Fruit fly (Drosophila melanogaster) whole organism, pupa: ENCODE data around the gene CG42300.

Experiments
- CG13204 ChIP-seq: fragments of 200-800 bp; sonication (Bioruptor generic); optimal IDR thresholded peaks from 2 replicates; lab custom pipeline; 2018; ENCODE audit warnings: missing biosample characterization, mild to moderate bottlenecking, missing genetic modification characterization, moderate library complexity
- CG17806 ChIP-seq: fragments of 200-800 bp; sonication (Bioruptor generic); optimal IDR thresholded peaks from 2 replicates; lab custom pipeline; 2018; ENCODE audit warnings: missing biosample characterization, mild to moderate bottlenecking, missing genetic modification characterization, moderate library complexity
- CG32121 ChIP-seq: fragments of 200-800 bp; sonication (Bioruptor generic); IDR thresholded peaks from 2 replicates; pipeline ENCODE4 v1.3.6; 2022; ENCODE audit warnings: missing biosample characterization, missing genetic modification characterization
- CG34367 ChIP-seq: fragments of 200-800 bp; sonication (Bioruptor generic); optimal IDR thresholded peaks from 2 replicates; lab custom pipeline; 2018; ENCODE audit warnings: missing biosample characterization, mild to moderate bottlenecking, missing genetic modification characterization
- CG4496 ChIP-seq: fragments of 200-800 bp; sonication (Bioruptor generic); IDR thresholded peaks from 3 replicates; pipeline ENCODE4 v1.3.6; 2022; ENCODE audit warnings: missing biosample characterization, missing genetic modification characterization
- CG9948 ChIP-seq: fragments of 200-800 bp; sonication (Bioruptor generic); optimal IDR thresholded peaks from 2 replicates; lab custom pipeline; 2018; ENCODE audit warnings: missing biosample characterization, mild to moderate bottlenecking, missing genetic modification characterization, moderate library complexity
- EcR ChIP-seq: fragments of 200-800 bp; sonication (Bioruptor generic); optimal IDR thresholded peaks from 3 replicates; lab custom pipeline; 2019; ENCODE audit warnings: missing biosample characterization, missing genetic modification characterization, mild to moderate bottlenecking, moderate library complexity, missing genetic modification reagents
- Ets98B ChIP-seq: fragments of 200-800 bp; sonication (Bioruptor generic); IDR thresholded peaks from 2 replicates; pipeline ENCODE4 v1.3.6; 2022; ENCODE audit warnings: missing biosample characterization, missing genetic modification characterization
- Pif1A ChIP-seq: fragments of 200-800 bp; sonication (Bioruptor generic); optimal IDR thresholded peaks from 3 replicates; lab custom pipeline; 2016; ENCODE audit warnings: missing biosample characterization, missing genetic modification characterization
- Snoo ChIP-seq: fragments of 200-800 bp; sonication (Bioruptor generic); optimal IDR thresholded peaks from 3 replicates; lab custom pipeline; 2017; ENCODE audit warnings: missing biosample characterization, mild to moderate bottlenecking, missing genetic modification characterization, inconsistent platforms
- gl ChIP-seq: fragments of 200-800 bp; sonication (Bioruptor generic); optimal IDR thresholded peaks from 2 replicates; lab custom pipeline; 2018; ENCODE audit warnings: missing biosample characterization, mild to moderate bottlenecking, missing genetic modification characterization

DNA sequence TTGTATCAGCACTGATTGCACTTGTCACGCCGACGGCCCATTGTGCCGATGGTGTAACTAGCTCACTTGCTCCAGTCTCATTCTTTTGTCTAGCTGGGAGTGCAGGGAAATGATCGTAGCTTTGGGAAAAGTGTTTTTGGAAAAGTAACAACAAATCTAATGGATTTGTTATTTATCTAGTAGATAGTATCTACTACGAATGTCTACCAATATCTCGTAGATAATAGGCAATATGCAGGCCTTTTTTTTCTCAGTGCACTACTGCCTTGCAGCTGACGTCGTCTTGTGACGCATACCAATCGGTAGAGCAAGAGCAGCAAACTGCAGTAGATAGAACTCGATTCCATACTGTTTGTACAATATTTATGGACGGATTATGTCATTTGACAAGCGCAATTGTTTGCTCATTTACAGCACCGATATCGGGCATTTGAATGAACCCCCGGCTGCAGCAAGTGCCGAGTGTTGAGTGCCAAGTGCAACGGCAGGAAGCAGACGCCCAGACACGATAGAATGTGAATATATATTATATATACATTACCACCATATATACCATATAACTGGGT is 12.3 kb downstream of the CG42300 start:
- no peak for TF ChIP-seq EcR (GFP tag; lab: Kevin White, UChicago)
- peak; percentile 70 for TF ChIP-seq Ets98B (GFP tag; lab: Robert Waterston, UW)
- no peak for TF ChIP-seq Snoo (tag; lab: Kevin White, UChicago)
- peak; percentile 79 for TF ChIP-seq CG4496 (GFP tag; lab: Robert Waterston, UW)
- TF ChIP-seq CG13204 (GFP tag; lab: Kevin White, UChicago), result no peak
- TF ChIP-seq CG32121 (GFP tag; lab: Robert Waterston, UW), result peak; percentile 80
- TF ChIP-seq CG17806, result peak; percentile 41
- TF ChIP-seq gl (tag; lab: Kevin White, UChicago), result no peak
- TF ChIP-seq CG9948, result no peak
- TF ChIP-seq CG34367 (tag; lab: Kevin White, UChicago), result no peak
- TF ChIP-seq Pif1A, result peak; percentile 43
